Fruit fly (Drosophila melanogaster) whole organism, prepupa: ENCODE results near the gene sba.
A peak's percentile ranks its signal among the peaks of the same experiment; 100 is the strongest.

Experiments used
- CG32006 ChIP-seq: fragments of 200-800 bp; sonication (Bioruptor generic); optimal IDR thresholded peaks from 3 replicates; lab custom pipeline; 2017; ENCODE audit warnings: missing biosample characterization, mild to moderate bottlenecking, missing genetic modification characterization
- CG6163 ChIP-seq: fragments of 200-800 bp; sonication (Bioruptor generic); IDR thresholded peaks from 3 replicates; pipeline ENCODE4 v1.3.6; 2022; ENCODE audit warnings: missing biosample characterization, missing genetic modification characterization
- CG6808 ChIP-seq: fragments of 200-800 bp; sonication (Bioruptor generic); optimal IDR thresholded peaks from 3 replicates; lab custom pipeline; 2017; ENCODE audit warnings: missing biosample characterization, missing genetic modification characterization, mild to moderate bottlenecking, moderate library complexity, missing genetic modification reagents
- Eip75B ChIP-seq: fragments of 200-800 bp; sonication (Bioruptor generic); optimal IDR thresholded peaks from 3 replicates; lab custom pipeline; 2016; ENCODE audit warnings: missing biosample characterization, missing genetic modification characterization
- Ets21C ChIP-seq: fragments of 200-800 bp; sonication (Bioruptor generic); optimal IDR thresholded peaks from 3 replicates; lab custom pipeline; 2016; ENCODE audit warnings: missing biosample characterization, missing genetic modification characterization
- Smox ChIP-seq: fragments of 200-800 bp; sonication (Bioruptor generic); optimal IDR thresholded peaks from 3 replicates; lab custom pipeline; 2016; ENCODE audit warnings: missing biosample characterization, missing genetic modification characterization
- Sox102F ChIP-seq: fragments of 200-800 bp; sonication (Bioruptor generic); optimal IDR thresholded peaks from 2 replicates; lab custom pipeline; 2016; ENCODE audit warnings: missing biosample characterization, mild to moderate bottlenecking, missing genetic modification characterization
- Sox15 ChIP-seq: fragments of 200-800 bp; sonication (Bioruptor generic); optimal IDR thresholded peaks from 3 replicates; lab custom pipeline; 2016; ENCODE audit warnings: missing biosample characterization, missing genetic modification characterization
- dac ChIP-seq: fragments of 200-800 bp; sonication (Bioruptor generic); optimal IDR thresholded peaks from 2 replicates; lab custom pipeline; 2017; ENCODE audit warnings: missing biosample characterization, mild to moderate bottlenecking, missing genetic modification characterization
- fkh ChIP-seq: fragments of 200-800 bp; sonication (Bioruptor generic); optimal IDR thresholded peaks from 3 replicates; lab custom pipeline; 2017; ENCODE audit warnings: missing biosample characterization, mild to moderate bottlenecking, missing genetic modification characterization, moderate library complexity
- spab ChIP-seq: fragments of 200-800 bp; sonication (Bioruptor generic); optimal IDR thresholded peaks from 2 replicates; lab custom pipeline; 2017; ENCODE audit warnings: missing biosample characterization, mild to moderate bottlenecking, missing genetic modification characterization, missing genetic modification reagents

DNA sequence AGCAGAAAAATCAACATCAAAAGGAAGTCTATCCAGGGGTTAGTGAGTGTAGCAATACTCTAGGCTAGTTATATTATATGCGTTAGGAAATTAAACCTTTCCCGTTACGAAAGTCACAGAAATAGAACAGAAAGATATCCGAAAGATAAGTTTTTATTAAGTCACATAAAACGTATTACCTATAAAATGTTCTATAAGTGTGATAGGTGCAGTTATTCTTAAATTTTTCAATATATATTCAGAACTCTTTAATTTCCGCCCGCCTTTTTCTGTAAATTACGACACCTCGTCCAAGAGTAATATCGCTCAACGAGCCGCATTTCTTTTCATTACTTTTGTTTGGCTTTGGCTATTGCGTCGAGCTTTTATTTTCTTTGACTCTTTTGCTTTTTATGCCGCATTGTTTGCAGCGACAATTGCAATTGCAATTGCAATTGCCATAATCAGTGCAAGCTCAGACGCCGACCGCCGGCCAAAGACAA lies 44.4 kb downstream of the sba start:
- TF ChIP-seq Smox (GFP tag; lab: Kevin White, UChicago) (no peak), Sox15 (GFP tag; lab: Kevin White, UChicago) (peak; percentile 22), CG32006 (GFP tag; lab: Kevin White, UChicago) (peak; percentile 90), fkh (no peak), CG6163 (GFP tag; lab: Robert Waterston, UW) (no peak), Eip75B (peak; percentile 34), spab (peak; percentile 52), CG6808 (peak; percentile 60), Sox102F (GFP tag; lab: Kevin White, UChicago) (no peak), Ets21C (GFP tag; lab: Kevin White, UChicago) (no peak), dac (no peak)
